Worm (Caenorhabditis elegans) whole organism, late embryonic: ENCODE measurements around the gene srx-74.

ENCODE experiments used
- C38D4.7 ChIP-seq: fragments of 200-800 bp; sonication (Bioruptor generic); optimal IDR thresholded peaks from 2 replicates; lab custom pipeline; 2018; ENCODE audit warnings: mild to moderate bottlenecking, missing genetic modification characterization, moderate library complexity, missing compliant biosample characterization
- F13H6.1 ChIP-seq: sonication (generic microtip); optimal IDR thresholded peaks from 2 replicates; lab custom pipeline; 2016; ENCODE audit warnings: missing genetic modification characterization, missing compliant biosample characterization
- T23F11.4 ChIP-seq: fragments of 200-800 bp; sonication (Bioruptor generic); optimal IDR thresholded peaks from 2 replicates; lab custom pipeline; 2018; ENCODE audit warnings: mild to moderate bottlenecking, missing genetic modification characterization, missing compliant biosample characterization
- Y22D7AL.16 ChIP-seq: sonication (generic microtip); optimal IDR thresholded peaks from 2 replicates; lab custom pipeline; 2016; ENCODE audit warnings: missing genetic modification characterization, missing compliant biosample characterization
- ceh-14 ChIP-seq: sonication (generic microtip); optimal IDR thresholded peaks from 2 replicates; lab custom pipeline; 2016; ENCODE audit warnings: missing genotype, missing genetic modification characterization, missing compliant biosample characterization
- ceh-24 ChIP-seq: sonication (generic microtip); optimal IDR thresholded peaks from 2 replicates; lab custom pipeline; 2016; ENCODE audit warnings: mild to moderate bottlenecking, missing genetic modification characterization, missing compliant biosample characterization
- ceh-6 ChIP-seq: fragments of 200-800 bp; sonication (Bioruptor generic); optimal IDR thresholded peaks from 2 replicates; lab custom pipeline; 2018; ENCODE audit warnings: mild to moderate bottlenecking, missing genetic modification characterization, missing compliant biosample characterization
- elt-4 ChIP-seq: sonication (generic microtip); optimal IDR thresholded peaks from 2 replicates; lab custom pipeline; 2016; ENCODE audit warnings: missing genetic modification characterization, missing compliant biosample characterization
- ets-4 ChIP-seq: sonication (generic microtip); optimal IDR thresholded peaks from 2 replicates; lab custom pipeline; 2016; ENCODE audit warnings: missing genetic modification characterization, missing compliant biosample characterization
- fax-1 ChIP-seq: sonication (generic microtip); optimal IDR thresholded peaks from 2 replicates; lab custom pipeline; 2016; ENCODE audit warnings: missing genotype, missing genetic modification characterization, missing compliant biosample characterization
- fkh-10 ChIP-seq: fragments of 150-350 bp; optimal IDR thresholded peaks from 2 replicates; lab custom pipeline; 2014; ENCODE audit warnings: missing biosample characterization, missing genetic modification reagents, missing genetic modification characterization
- fkh-6 ChIP-seq: sonication (generic microtip); optimal IDR thresholded peaks from 2 replicates; lab custom pipeline; 2016; ENCODE audit warnings: missing genetic modification characterization, missing compliant biosample characterization
- hlh-30 ChIP-seq: sonication (generic microtip); optimal IDR thresholded peaks from 2 replicates; lab custom pipeline; 2017; ENCODE audit warnings: antibody characterized with exemption, missing genetic modification characterization, missing compliant biosample characterization; ENCODE audit not compliant: insufficient read depth
- hlh-6 ChIP-seq: sonication (generic microtip); optimal IDR thresholded peaks from 2 replicates; lab custom pipeline; 2016; ENCODE audit warnings: missing genotype, missing genetic modification characterization, missing compliant biosample characterization
- hlh-8 ChIP-seq: sonication (generic microtip); optimal IDR thresholded peaks from 2 replicates; lab custom pipeline; 2016; ENCODE audit warnings: missing genotype, missing genetic modification characterization, missing compliant biosample characterization
- lin-11 ChIP-seq: fragments of 200-800 bp; sonication (Bioruptor generic); optimal IDR thresholded peaks from 2 replicates; lab custom pipeline; 2018; ENCODE audit warnings: mild to moderate bottlenecking, missing genetic modification characterization, missing compliant biosample characterization
- mec-3 ChIP-seq: sonication (generic microtip); optimal IDR thresholded peaks from 2 replicates; lab custom pipeline; 2016; ENCODE audit warnings: borderline replicate concordance, missing genetic modification characterization, missing compliant biosample characterization
- nhr-232 ChIP-seq: sonication (generic microtip); optimal IDR thresholded peaks from 2 replicates; lab custom pipeline; 2016; ENCODE audit warnings: missing genetic modification characterization, missing compliant biosample characterization
- pat-9 ChIP-seq: fragments of 200-800 bp; sonication (Bioruptor generic); optimal IDR thresholded peaks from 2 replicates; lab custom pipeline; 2018; ENCODE audit warnings: mild to moderate bottlenecking, missing genetic modification characterization, moderate library complexity, missing compliant biosample characterization
- pax-1 ChIP-seq: fragments of 150-350 bp; optimal IDR thresholded peaks from 2 replicates; lab custom pipeline; 2014; ENCODE audit warnings: missing biosample characterization, missing genetic modification characterization
- pha-2 ChIP-seq: sonication (generic microtip); optimal IDR thresholded peaks from 2 replicates; lab custom pipeline; 2017; ENCODE audit warnings: mild to moderate bottlenecking, missing genetic modification characterization, missing compliant biosample characterization
- pha-4 ChIP-seq: fragments of 150-350 bp; optimal IDR thresholded peaks from 2 replicates; lab custom pipeline; 2018; ENCODE audit warnings: missing biosample characterization, missing genetic modification reagents, missing genetic modification characterization
- pqm-1 ChIP-seq: sonication (generic microtip); optimal IDR thresholded peaks from 2 replicates; lab custom pipeline; 2016; ENCODE audit warnings: missing genetic modification characterization, missing compliant biosample characterization
- pros-1 ChIP-seq: fragments of 150-350 bp; optimal IDR thresholded peaks from 2 replicates; lab custom pipeline; 2014; ENCODE audit warnings: missing biosample characterization, missing genetic modification reagents, missing genetic modification characterization
- ref-2 ChIP-seq: sonication (generic microtip); optimal IDR thresholded peaks from 2 replicates; lab custom pipeline; 2016; ENCODE audit warnings: missing genetic modification characterization, missing compliant biosample characterization
- rnt-1 ChIP-seq: sonication (generic microtip); optimal IDR thresholded peaks from 2 replicates; lab custom pipeline; 2016; ENCODE audit warnings: missing genetic modification characterization, missing compliant biosample characterization
- sox-2 ChIP-seq: fragments of 200-800 bp; sonication (Bioruptor generic); IDR thresholded peaks from 2 replicates; pipeline ENCODE4 v1.3.6; 2022; ENCODE audit warnings: missing genetic modification reagents, missing genetic modification characterization, missing compliant biosample characterization
- tbx-2 ChIP-seq: sonication (generic microtip); optimal IDR thresholded peaks from 2 replicates; lab custom pipeline; 2016; ENCODE audit warnings: missing genetic modification characterization, missing compliant biosample characterization
- tbx-7 ChIP-seq: sonication (generic microtip); optimal IDR thresholded peaks from 2 replicates; lab custom pipeline; 2016; ENCODE audit warnings: missing genotype, missing genetic modification characterization, missing compliant biosample characterization
- unc-55 ChIP-seq: sonication (generic microtip); optimal IDR thresholded peaks from 2 replicates; lab custom pipeline; 2017; ENCODE audit warnings: missing biosample characterization, missing genetic modification reagents, missing genetic modification characterization
- zip-5 ChIP-seq: sonication (generic microtip); optimal IDR thresholded peaks from 2 replicates; lab custom pipeline; 2016; ENCODE audit warnings: missing genetic modification characterization, missing compliant biosample characterization
- ztf-16 ChIP-seq: sonication (generic microtip); optimal IDR thresholded peaks from 2 replicates; lab custom pipeline; 2017; ENCODE audit warnings: missing genetic modification characterization, missing compliant biosample characterization

The srx-74 gene

ce11 chrV:4667062-4667461 lies 4.8 kb upstream of the srx-74 start:
- TF ChIP-seq zip-5 (tag; lab: Kevin White, UChicago) (no peak), mec-3 (tag; lab: Kevin White, UChicago) (peak; percentile 42), elt-4 (tag; lab: Kevin White, UChicago) (peak; percentile 37), hlh-6 (tag; lab: Kevin White, UChicago) (peak; percentile 43)

ce11 chrV:4665651-4666050 lies 3.4 kb upstream of the srx-74 start, which contains the start of gene srx-73:
Gene srx-73 (minus strand): TSS chrV:4665751.
- TF ChIP-seq Y22D7AL.16 (tag; lab: Kevin White, UChicago), result no peak
- TF ChIP-seq C38D4.7 (GFP tag; lab: Kevin White, UChicago), result no peak
- no peak for TF ChIP-seq rnt-1 (tag; lab: Kevin White, UChicago)
- TF ChIP-seq pha-4 (tag; lab: Kevin White, UChicago), result no peak
- TF ChIP-seq pha-2 (tag; lab: Kevin White, UChicago), result no peak
- no peak for TF ChIP-seq nhr-232
- TF ChIP-seq pax-1 (tag; lab: Kevin White, UChicago), result no peak
- no peak for TF ChIP-seq hlh-30
- no peak for TF ChIP-seq hlh-8

DNA sequence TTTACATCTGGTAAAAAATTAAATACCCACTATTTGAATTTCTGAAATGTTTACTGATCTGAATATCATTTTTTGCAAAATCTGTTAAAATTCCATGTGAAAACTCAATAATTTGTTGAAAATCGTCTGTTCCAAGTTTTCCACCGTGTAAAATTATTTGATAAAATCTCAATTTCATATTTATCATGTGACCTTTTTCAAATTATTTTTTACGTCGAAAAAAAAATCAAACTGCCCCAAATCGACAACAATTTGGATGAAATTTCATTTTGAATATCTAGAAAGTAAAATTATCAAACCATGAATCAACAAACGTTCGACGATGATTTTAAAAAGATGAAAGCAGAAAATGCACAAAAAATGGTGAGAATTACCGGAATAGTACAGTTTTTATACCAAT lies 7.1 kb downstream of the srx-74 start, which contains the start of gene F41F3.9:
TSS of gene F41F3.9 (plus strand) at position 301 of the 400 bp plus-strand sequence.
- TF ChIP-seq fkh-10 (GFP tag; lab: Kevin White, UChicago) (no peak), tbx-2 (no peak), pat-9 (tag; lab: Kevin White, UChicago) (no peak), lin-11 (tag; lab: Kevin White, UChicago) (no peak), unc-55 (GFP tag; lab: Kevin White, UChicago) (no peak), ztf-16 (tag; lab: Kevin White, UChicago) (no peak), ceh-14 (tag; lab: Kevin White, UChicago) (no peak), fkh-6 (tag; lab: Kevin White, UChicago) (no peak), fax-1 (tag; lab: Kevin White, UChicago) (no peak), tbx-7 (tag; lab: Kevin White, UChicago) (no peak), ref-2 (tag; lab: Kevin White, UChicago) (no peak)

ce11 chrV:4653871-4654605 lies 8.3 kb downstream of the srx-74 start, which contains the start of the genes col-139 and F41F3.1:
Gene col-139 (minus strand): TSS chrV:4653971.
Gene F41F3.1 (plus strand): TSS chrV:4654555.
- TF ChIP-seq elt-4 (tag; lab: Kevin White, UChicago) (no peak), T23F11.4 (no peak), mec-3 (tag; lab: Kevin White, UChicago) (no peak), pax-1 (tag; lab: Kevin White, UChicago) (no peak), F13H6.1 (tag; lab: Kevin White, UChicago) (no peak), ceh-24 (tag; lab: Kevin White, UChicago) (no peak)
- TF ChIP-seq, all 69 proteins: peak for 0

DNA sequence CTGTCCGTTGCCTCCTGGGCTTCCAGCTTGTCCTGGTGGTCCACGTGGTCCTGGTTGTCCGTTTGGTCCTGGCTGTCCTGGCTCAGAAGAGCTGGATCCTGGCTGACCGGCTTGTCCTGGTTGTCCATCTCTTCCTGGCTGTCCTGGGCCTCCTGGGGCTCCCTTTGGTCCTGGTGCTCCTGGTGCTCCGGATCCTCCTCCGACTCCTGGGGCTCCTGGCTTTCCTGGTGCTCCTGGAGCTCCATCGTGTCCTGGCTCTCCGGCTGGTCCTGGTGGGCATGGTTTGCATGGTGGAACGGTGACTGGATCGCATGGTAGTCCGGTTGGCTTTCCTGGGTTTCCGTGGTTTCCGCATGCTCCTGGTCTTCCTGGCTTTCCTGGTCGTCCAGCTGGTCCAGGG lies 9.2 kb downstream of the srx-74 start:
- TF ChIP-seq pros-1 (tag; lab: Kevin White, UChicago) (no peak), ets-4 (tag; lab: Kevin White, UChicago) (no peak), ceh-6 (GFP tag; lab: Kevin White, UChicago) (no peak), pqm-1 (no peak), nhr-232 (no peak), fax-1 (tag; lab: Kevin White, UChicago) (no peak), sox-2 (GFP tag; lab: Robert Waterston, UW) (no peak), hlh-8 (no peak), mec-3 (tag; lab: Kevin White, UChicago) (peak; percentile 13), elt-4 (tag; lab: Kevin White, UChicago) (peak; percentile 26)
